Worm (Caenorhabditis elegans): ENCODE measurements around the gene spp-13.

DNA sequence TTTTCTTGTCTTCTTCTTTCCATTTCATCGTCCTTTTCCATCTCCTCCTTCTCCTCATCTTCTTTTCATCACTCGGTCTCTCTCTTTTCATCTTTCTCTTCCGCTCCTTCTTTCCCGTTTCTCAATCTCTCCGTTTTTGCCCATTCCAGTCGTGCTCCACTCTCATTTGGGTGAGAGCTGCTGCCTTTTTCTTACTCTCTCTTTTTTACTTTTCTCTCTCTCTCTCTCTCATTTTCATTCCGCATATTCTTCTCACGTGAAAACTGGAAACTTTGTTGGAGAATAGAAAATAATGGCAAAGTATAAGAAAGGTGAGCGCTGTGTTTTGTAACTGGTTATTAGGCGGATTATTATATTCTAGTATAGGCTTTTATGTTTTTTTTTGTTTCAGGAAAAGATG, 40.0 kb downstream of the spp-13 start, which contains the start of gene tbc-18:
- no peak for TF ChIP-seq dpl-1 (GFP tag; optimal IDR thresholded peaks at IDR 0.05)
- no peak for TF ChIP-seq B0336.3 (GFP tag; IDR thresholded peaks at IDR 0.05)
- no peak for TF ChIP-seq F37B4.10 (GFP tag; IDR thresholded peaks at IDR 0.05)
- TF ChIP-seq pbrm-1 (GFP tag; IDR thresholded peaks at IDR 0.05) = no peak
- no peak for TF ChIP-seq nhr-120 (GFP tag; IDR thresholded peaks at IDR 0.05)
- no peak for TF ChIP-seq F39B2.1 (GFP tag; IDR thresholded peaks at IDR 0.05)
- no peak for TF ChIP-seq hsf-1 (GFP tag; IDR thresholded peaks at IDR 0.05)
